Worm (Caenorhabditis elegans): ENCODE measurements around the gene fbxa-171.
"Not testable (repeated sequence)": the region's sequence is repeated elsewhere in the genome, so short reads cannot be mapped to it uniquely, and the experiment has no call there.

fbxa-171 gene

ce11 chrV:17565903-17566302 lies at the start of gene fbxa-171:
Gene fbxa-171, minus strand, starts transcription at chrV:17566003.
- TF ChIP-seq tab-1 (GFP tag; IDR thresholded peaks at IDR 0.05) = no peak
- no peak for TF ChIP-seq med-1 (GFP tag; optimal IDR thresholded peaks at IDR 0.05; ENCODE audit: insufficient read depth)

- TF ChIP-seq cog-1 (tag; optimal IDR thresholded peaks at IDR 0.05) (no peak), ztf-23 (GFP tag; IDR thresholded peaks at IDR 0.05) (no peak), ztf-29 (GFP tag; IDR thresholded peaks at IDR 0.05) (no peak), med-1 (GFP tag; optimal IDR thresholded peaks at IDR 0.05; ENCODE audit: insufficient read depth) (no peak), klf-2 (GFP tag; conservative IDR thresholded peaks at IDR 0.05) (no peak), tab-1 (GFP tag; IDR thresholded peaks at IDR 0.05) (no peak), ref-1 (GFP tag; conservative IDR thresholded peaks at IDR 0.05) (no peak), flt-1 (GFP tag; IDR thresholded peaks at IDR 0.05) (no peak), T22C8.4 (GFP tag; IDR thresholded peaks at IDR 0.05) (no peak)
These were observed 48.4 kb upstream of the fbxa-171 start, which contains the start of gene Y6G8.14 for ce11 chrV:17614251-17614650. Gene Y6G8.14, minus strand, starts transcription at chrV:17614351.

DNA sequence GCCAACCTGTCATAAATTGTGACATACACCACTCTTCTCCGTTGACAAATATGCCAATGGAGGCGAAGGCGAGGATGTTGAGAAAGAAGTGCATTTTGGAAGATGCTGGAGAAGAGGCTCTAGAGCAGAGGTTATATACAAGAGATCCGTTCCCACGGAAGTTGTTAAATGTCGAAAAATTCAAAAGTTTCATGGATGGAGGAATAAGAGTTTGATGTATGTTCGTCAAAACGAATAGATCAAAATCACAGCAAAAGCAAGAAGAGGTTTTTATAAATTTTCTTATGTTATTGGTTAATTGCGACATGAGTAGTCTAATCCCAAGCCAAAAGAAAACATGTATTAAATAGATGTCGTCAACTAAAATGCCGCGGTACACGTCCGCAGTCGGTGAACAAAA lies 44.7 kb upstream of the fbxa-171 start, which contains the start of gene Y6G8.15:
Gene Y6G8.15 (minus strand): TSS at position 101 of the 400 bp plus-strand sequence.
- not testable (repeated sequence) for TF ChIP-seq flt-1 (GFP tag; IDR thresholded peaks at IDR 0.05); med-1 (GFP tag; optimal IDR thresholded peaks at IDR 0.05; ENCODE audit: insufficient read depth); ztf-23 (GFP tag; IDR thresholded peaks at IDR 0.05)

- TF ChIP-seq ztf-29 (GFP tag; IDR thresholded peaks at IDR 0.05) (no peak), cog-1 (tag; optimal IDR thresholded peaks at IDR 0.05) (no peak), med-1 (GFP tag; optimal IDR thresholded peaks at IDR 0.05; ENCODE audit: insufficient read depth) (no peak), tab-1 (GFP tag; IDR thresholded peaks at IDR 0.05) (no peak), flt-1 (GFP tag; IDR thresholded peaks at IDR 0.05) (no peak), ref-1 (GFP tag; conservative IDR thresholded peaks at IDR 0.05) (no peak)
These were observed 42.0 kb upstream of the fbxa-171 start, which contains the start of gene srz-91 for ce11 chrV:17607797-17608196. Gene srz-91, plus strand, starts transcription at chrV:17608097.

DNA sequence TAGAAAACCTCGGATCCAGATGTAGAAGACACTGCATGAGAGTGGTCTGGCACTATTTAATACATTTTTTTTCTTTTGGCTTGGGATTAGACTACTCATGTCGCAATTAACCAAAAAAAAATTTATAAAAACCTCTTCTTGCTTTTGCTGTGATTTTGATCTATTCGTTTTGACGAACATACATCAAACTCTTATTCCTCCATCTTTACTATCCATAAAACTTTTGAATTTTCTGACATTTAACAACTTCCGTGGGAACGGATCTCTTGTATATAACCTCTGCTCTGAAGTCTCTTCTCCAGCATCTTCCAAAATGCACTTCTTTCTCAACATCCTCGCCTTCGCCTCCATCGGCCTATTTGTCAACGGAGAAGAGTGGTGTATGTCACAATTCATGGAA lies 40.2 kb upstream of the fbxa-171 start, which contains the start of gene Y6G8.16:
Gene Y6G8.16 (plus strand): TSS at position 301 of the 400 bp plus-strand sequence.
- TF ChIP-seq ref-1 (GFP tag; conservative IDR thresholded peaks at IDR 0.05); ztf-29 (GFP tag; IDR thresholded peaks at IDR 0.05); ztf-23 (GFP tag; IDR thresholded peaks at IDR 0.05): not testable (repeated sequence)

DNA sequence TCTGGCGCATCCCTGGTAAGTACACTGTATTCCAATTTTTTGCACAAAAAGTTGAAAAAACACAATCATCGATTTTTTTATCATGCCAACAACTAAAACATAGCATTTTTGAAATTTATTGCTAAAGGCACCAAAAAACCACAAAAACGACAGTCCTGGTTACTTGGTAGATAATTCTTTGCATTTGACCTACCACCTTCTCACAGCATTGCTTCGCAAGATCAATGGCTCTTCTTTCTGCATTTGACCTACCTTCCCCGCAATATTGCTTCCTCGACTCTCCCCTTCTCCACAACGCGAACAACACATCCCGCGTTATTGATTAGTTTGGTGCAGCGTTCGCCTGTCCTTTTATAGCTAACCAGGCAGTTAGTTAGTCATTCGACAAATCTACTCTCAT lies 35.7 kb upstream of the fbxa-171 start, which contains the start of gene ztf-25:
Gene ztf-25 (plus strand): TSS at position 301 of the 400 bp plus-strand sequence.
- TF ChIP-seq T22C8.4 (GFP tag; IDR thresholded peaks at IDR 0.05) = no peak
- no peak for TF ChIP-seq ztf-29 (GFP tag; IDR thresholded peaks at IDR 0.05)
- TF ChIP-seq ztf-23 (GFP tag; IDR thresholded peaks at IDR 0.05) = no peak
- no peak for TF ChIP-seq ref-1 (GFP tag; conservative IDR thresholded peaks at IDR 0.05)
- TF ChIP-seq flt-1 (GFP tag; IDR thresholded peaks at IDR 0.05) = no peak
- no peak for TF ChIP-seq klf-2 (GFP tag; conservative IDR thresholded peaks at IDR 0.05)
- no peak for TF ChIP-seq med-1 (GFP tag; optimal IDR thresholded peaks at IDR 0.05; ENCODE audit: insufficient read depth)
- no peak for TF ChIP-seq tab-1 (GFP tag; IDR thresholded peaks at IDR 0.05)
- no peak for TF ChIP-seq cog-1 (tag; optimal IDR thresholded peaks at IDR 0.05)

DNA sequence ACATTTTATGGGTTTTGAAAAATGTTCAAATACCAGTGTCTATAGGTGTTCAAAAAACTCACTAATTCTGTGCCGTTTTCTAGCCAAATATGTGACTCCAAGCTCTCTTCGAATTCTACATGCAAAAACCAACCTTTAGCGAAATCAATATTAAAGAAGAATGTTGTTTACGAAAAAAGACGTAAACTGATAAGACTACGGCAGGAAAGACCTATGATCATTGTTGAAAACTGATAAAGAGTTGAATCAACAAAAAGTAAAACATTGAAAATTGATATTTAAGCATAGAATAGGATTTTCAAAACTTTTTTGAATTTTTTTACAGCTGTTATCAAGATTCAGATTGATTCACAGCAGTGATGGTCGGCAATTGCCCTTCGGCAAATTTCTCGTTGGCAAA lies 33.0 kb upstream of the fbxa-171 start, which contains the start of gene Y6G8.2:
Gene Y6G8.2 (minus strand): TSS at position 147 of the 400 bp plus-strand sequence.
- TF ChIP-seq ref-1 (GFP tag; conservative IDR thresholded peaks at IDR 0.05) (no peak), T22C8.4 (GFP tag; IDR thresholded peaks at IDR 0.05) (no peak), klf-2 (GFP tag; conservative IDR thresholded peaks at IDR 0.05) (no peak), ztf-29 (GFP tag; IDR thresholded peaks at IDR 0.05) (no peak), med-1 (GFP tag; optimal IDR thresholded peaks at IDR 0.05; ENCODE audit: insufficient read depth) (no peak)

ce11 chrV:17595691-17596090 lies 29.9 kb upstream of the fbxa-171 start:
- TF ChIP-seq med-1 (GFP tag; optimal IDR thresholded peaks at IDR 0.05; ENCODE audit: insufficient read depth) (no peak), T22C8.4 (GFP tag; IDR thresholded peaks at IDR 0.05) (no peak), ref-1 (GFP tag; conservative IDR thresholded peaks at IDR 0.05) (no peak), tab-1 (GFP tag; IDR thresholded peaks at IDR 0.05) (no peak), cog-1 (tag; optimal IDR thresholded peaks at IDR 0.05) (no peak), flt-1 (GFP tag; IDR thresholded peaks at IDR 0.05) (no peak), klf-2 (GFP tag; conservative IDR thresholded peaks at IDR 0.05) (no peak), ztf-29 (GFP tag; IDR thresholded peaks at IDR 0.05) (no peak), ztf-23 (GFP tag; IDR thresholded peaks at IDR 0.05) (no peak)

- not testable (repeated sequence) for TF ChIP-seq ref-1 (GFP tag; conservative IDR thresholded peaks at IDR 0.05); med-1 (GFP tag; optimal IDR thresholded peaks at IDR 0.05; ENCODE audit: insufficient read depth); T22C8.4 (GFP tag; IDR thresholded peaks at IDR 0.05)
These were observed 18.6 kb upstream of the fbxa-171 start, which contains the start of gene fbxa-133 for ce11 chrV:17584352-17584843. Gene fbxa-133, plus strand, starts transcription at chrV:17584793.

ce11 chrV:17580017-17580416 lies 14.2 kb upstream of the fbxa-171 start:
- TF ChIP-seq ztf-23 (GFP tag; IDR thresholded peaks at IDR 0.05) (no peak), klf-2 (GFP tag; conservative IDR thresholded peaks at IDR 0.05) (no peak), cog-1 (tag; optimal IDR thresholded peaks at IDR 0.05) (no peak), flt-1 (GFP tag; IDR thresholded peaks at IDR 0.05) (no peak), tab-1 (GFP tag; IDR thresholded peaks at IDR 0.05) (no peak), ref-1 (GFP tag; conservative IDR thresholded peaks at IDR 0.05) (no peak), med-1 (GFP tag; optimal IDR thresholded peaks at IDR 0.05; ENCODE audit: insufficient read depth) (no peak), ztf-29 (GFP tag; IDR thresholded peaks at IDR 0.05) (no peak), T22C8.4 (GFP tag; IDR thresholded peaks at IDR 0.05) (no peak)
